Worm (Caenorhabditis elegans) whole organism, L2 larva: Measurements from ENCODE around the gene F46C3.7.

Source experiments
- C34F6.9 ChIP-seq: fragments of 150-350 bp; optimal IDR thresholded peaks from 2 replicates; lab custom pipeline; 2014; ENCODE audit warnings: missing biosample characterization, missing genetic modification characterization
- F13H6.1 ChIP-seq: sonication (generic microtip); optimal IDR thresholded peaks from 2 replicates; lab custom pipeline; 2016; ENCODE audit warnings: missing genetic modification characterization, missing compliant biosample characterization
- R02D3.7 ChIP-seq: fragments of 150-350 bp; optimal IDR thresholded peaks from 2 replicates; lab custom pipeline; 2014; ENCODE audit warnings: missing biosample characterization, missing genetic modification characterization
- Y55F3AM.14 ChIP-seq: fragments of 200-800 bp; sonication (Bioruptor generic); optimal IDR thresholded peaks from 2 replicates; lab custom pipeline; 2018; ENCODE audit warnings: mild to moderate bottlenecking, missing genetic modification characterization, missing compliant biosample characterization
- ZK546.5 ChIP-seq: sonication (generic microtip); optimal IDR thresholded peaks from 2 replicates; lab custom pipeline; 2017; ENCODE audit warnings: missing biosample characterization, missing genetic modification characterization
- alr-1 ChIP-seq: fragments of 150-350 bp; optimal IDR thresholded peaks from 2 replicates; lab custom pipeline; 2014; ENCODE audit warnings: missing biosample characterization, missing genetic modification characterization
- aly-2 ChIP-seq: fragments of 150-350 bp; optimal IDR thresholded peaks from 2 replicates; lab custom pipeline; 2014; ENCODE audit warnings: missing biosample characterization, missing genetic modification characterization
- ama-1 ChIP-seq: fragments of 150-350 bp; optimal IDR thresholded peaks from 2 replicates; lab custom pipeline; 2018; ENCODE audit warnings: inconsistent platforms
- blmp-1 ChIP-seq: sonication (generic microtip); optimal IDR thresholded peaks from 2 replicates; lab custom pipeline; 2017; ENCODE audit warnings: missing genetic modification characterization, mild to moderate bottlenecking, missing compliant biosample characterization, antibody characterized with exemption, moderate library complexity; ENCODE audit not compliant: insufficient read depth
- ceh-16 ChIP-seq: fragments of 150-350 bp; optimal IDR thresholded peaks from 2 replicates; lab custom pipeline; 2014; ENCODE audit warnings: missing biosample characterization, missing genetic modification characterization
- ceh-82 ChIP-seq: fragments of 150-350 bp; optimal IDR thresholded peaks from 2 replicates; lab custom pipeline; 2014; ENCODE audit warnings: missing biosample characterization, missing genetic modification characterization
- crh-2 ChIP-seq: sonication (generic microtip); optimal IDR thresholded peaks from 2 replicates; lab custom pipeline; 2017; ENCODE audit warnings: missing biosample characterization, missing genetic modification characterization
- dmd-4 ChIP-seq: sonication (generic microtip); optimal IDR thresholded peaks from 2 replicates; lab custom pipeline; 2017; ENCODE audit warnings: missing biosample characterization, missing genetic modification characterization
- egl-27 ChIP-seq: sonication (generic microtip); optimal IDR thresholded peaks from 3 replicates; lab custom pipeline; 2017; ENCODE audit warnings: missing biosample characterization, missing genetic modification reagents, missing genetic modification characterization
- elt-1 ChIP-seq: fragments of 150-350 bp; optimal IDR thresholded peaks from 2 replicates; lab custom pipeline; 2014; ENCODE audit warnings: missing biosample characterization, missing genetic modification characterization
- elt-3 ChIP-seq: sonication (generic microtip); optimal IDR thresholded peaks from 2 replicates; lab custom pipeline; 2017; ENCODE audit warnings: missing biosample characterization, missing genetic modification characterization
- fos-1 ChIP-seq: fragments of 150-350 bp; optimal IDR thresholded peaks from 2 replicates; lab custom pipeline; 2014; ENCODE audit warnings: missing biosample characterization, missing genetic modification characterization
- gmeb-1 ChIP-seq: fragments of 150-350 bp; optimal IDR thresholded peaks from 2 replicates; lab custom pipeline; 2014; ENCODE audit warnings: missing biosample characterization, missing genetic modification characterization
- lin-11 ChIP-seq: fragments of 150-350 bp; sonication (generic microtip); optimal IDR thresholded peaks from 2 replicates; lab custom pipeline; 2014; ENCODE audit warnings: missing biosample characterization, missing genetic modification characterization, inconsistent platforms, mixed read lengths
- lin-13 ChIP-seq: fragments of 150-350 bp; optimal IDR thresholded peaks from 2 replicates; lab custom pipeline; 2014; ENCODE audit warnings: missing biosample characterization, missing genetic modification reagents, missing genetic modification characterization
- lin-39 ChIP-seq: fragments of 150-350 bp; optimal IDR thresholded peaks from 2 replicates; lab custom pipeline; 2014; ENCODE audit warnings: missing biosample characterization, missing genetic modification reagents, missing genetic modification characterization
- lsy-2 ChIP-seq, 2 experiments: fragments of 150-350 bp in 1 of 2; sonication (generic microtip) in 1 of 2; optimal IDR thresholded peaks; 2 replicates each; lab custom pipeline; 2014 to 2017; ENCODE audit warnings: missing biosample characterization in 2 of 2, missing genetic modification characterization in 2 of 2
- mab-5 ChIP-seq: fragments of 150-350 bp; optimal IDR thresholded peaks from 2 replicates; lab custom pipeline; 2014; ENCODE audit warnings: missing biosample characterization, missing genetic modification characterization
- mbf-1 ChIP-seq: sonication (generic microtip); optimal IDR thresholded peaks from 2 replicates; lab custom pipeline; 2017; ENCODE audit warnings: missing biosample characterization, missing genetic modification characterization
- mdl-1 ChIP-seq, 2 experiments: fragments of 150-350 bp in 1 of 2; sonication (generic microtip) in 1 of 2; optimal IDR thresholded peaks; 2 replicates each; lab custom pipeline; 2017; ENCODE audit warnings: missing biosample characterization in 2 of 2, missing genetic modification characterization in 2 of 2
- nhr-10 ChIP-seq: sonication (generic microtip); optimal IDR thresholded peaks from 2 replicates; lab custom pipeline; 2017; ENCODE audit warnings: missing biosample characterization, missing genetic modification characterization
- nhr-11 ChIP-seq: fragments of 150-350 bp; optimal IDR thresholded peaks from 2 replicates; lab custom pipeline; 2014; ENCODE audit warnings: missing biosample characterization, missing genetic modification characterization
- nhr-12 ChIP-seq: fragments of 150-350 bp; optimal IDR thresholded peaks from 2 replicates; lab custom pipeline; 2014; ENCODE audit warnings: missing biosample characterization, missing genetic modification characterization
- nhr-129 ChIP-seq: fragments of 150-350 bp; optimal IDR thresholded peaks from 2 replicates; lab custom pipeline; 2014; ENCODE audit warnings: missing biosample characterization, missing genetic modification characterization
- nhr-21 ChIP-seq: fragments of 150-350 bp; optimal IDR thresholded peaks from 2 replicates; lab custom pipeline; 2014; ENCODE audit warnings: missing biosample characterization, missing genetic modification characterization
- nhr-23 ChIP-seq: fragments of 150-350 bp; optimal IDR thresholded peaks from 2 replicates; lab custom pipeline; 2014; ENCODE audit warnings: missing biosample characterization, missing genetic modification reagents, missing genetic modification characterization
- nhr-237 ChIP-seq: fragments of 150-350 bp; optimal IDR thresholded peaks from 2 replicates; lab custom pipeline; 2014; ENCODE audit warnings: missing biosample characterization, missing genetic modification characterization
- nhr-25 ChIP-seq: fragments of 150-350 bp; sonication (generic microtip); optimal IDR thresholded peaks from 3 replicates; lab custom pipeline; 2014; ENCODE audit warnings: missing biosample characterization, missing genetic modification characterization
- nhr-6 ChIP-seq: fragments of 150-350 bp; optimal IDR thresholded peaks from 2 replicates; lab custom pipeline; 2014; ENCODE audit warnings: missing biosample characterization, missing genetic modification characterization
- nhr-77 ChIP-seq: fragments of 150-350 bp; optimal IDR thresholded peaks from 2 replicates; lab custom pipeline; 2014; ENCODE audit warnings: missing biosample characterization, missing genetic modification characterization
- peb-1 ChIP-seq: fragments of 150-350 bp; optimal IDR thresholded peaks from 2 replicates; lab custom pipeline; 2014; ENCODE audit warnings: missing biosample characterization, missing genetic modification characterization
- sem-4 ChIP-seq: fragments of 150-350 bp; optimal IDR thresholded peaks from 2 replicates; lab custom pipeline; 2014; ENCODE audit warnings: missing biosample characterization, missing genetic modification reagents, missing genetic modification characterization
- skn-1 ChIP-seq: sonication (generic microtip); optimal IDR thresholded peaks from 2 replicates; lab custom pipeline; 2017; ENCODE audit warnings: missing biosample characterization, missing genetic modification characterization
- sma-3 ChIP-seq: sonication (generic microtip); optimal IDR thresholded peaks from 2 replicates; lab custom pipeline; 2016; ENCODE audit warnings: missing genetic modification reagents, missing genetic modification characterization, missing compliant biosample characterization
- sma-9 ChIP-seq, 2 experiments: fragments of 150-350 bp in 1 of 2; sonication (generic microtip) in 1 of 2; optimal IDR thresholded peaks; 2 replicates each; lab custom pipeline; 2014 to 2016; ENCODE audit warnings: missing genetic modification characterization in 2 of 2, mild to moderate bottlenecking in 1 of 2, missing biosample characterization in 1 of 2, missing compliant biosample characterization in 1 of 2, missing genetic modification reagents in 1 of 2, moderate library complexity in 1 of 2
- snpc-4 ChIP-seq: fragments of 150-350 bp; optimal IDR thresholded peaks from 2 replicates; lab custom pipeline; 2014; ENCODE audit warnings: missing biosample characterization, missing genetic modification characterization
- unc-39 ChIP-seq: fragments of 150-350 bp; optimal IDR thresholded peaks from 2 replicates; lab custom pipeline; 2014; ENCODE audit warnings: missing biosample characterization, missing genetic modification characterization
- unc-55 ChIP-seq: fragments of 150-350 bp; sonication (generic microtip); optimal IDR thresholded peaks from 3 replicates; lab custom pipeline; 2014; ENCODE audit warnings: missing biosample characterization, missing genetic modification reagents, missing genetic modification characterization
- unc-62 ChIP-seq: fragments of 150-350 bp; optimal IDR thresholded peaks from 2 replicates; lab custom pipeline; 2014; ENCODE audit warnings: missing biosample characterization, missing genetic modification reagents, missing genetic modification characterization
- zag-1 ChIP-seq: fragments of 150-350 bp; optimal IDR thresholded peaks from 2 replicates; lab custom pipeline; 2014; ENCODE audit warnings: missing biosample characterization, missing genetic modification characterization
- ztf-1 ChIP-seq: fragments of 200-800 bp; sonication (Bioruptor generic); conservative IDR thresholded peaks from 2 replicates; pipeline ENCODE4 v1.3.6; 2022; ENCODE audit warnings: missing genetic modification characterization, missing compliant biosample characterization
- ztf-11 ChIP-seq: sonication (generic microtip); optimal IDR thresholded peaks from 2 replicates; lab custom pipeline; 2017; ENCODE audit warnings: missing biosample characterization, missing genetic modification characterization
- ztf-4 ChIP-seq: fragments of 150-350 bp; optimal IDR thresholded peaks from 2 replicates; lab custom pipeline; 2014; ENCODE audit warnings: missing biosample characterization, missing genetic modification characterization

F46C3.7 gene

ce11 chrX:11466444-11467319, 26.8 kb downstream of the F46C3.7 start:
- TF ChIP-seq sma-9 (GFP tag; optimal IDR thresholded peaks at IDR 0.05; lab: Kevin White, UChicago) (peak; percentile 8), sma-9 (tag; optimal IDR thresholded peaks at IDR 0.05; lab: Kevin White, UChicago) (no peak), fos-1 (tag; lab: Kevin White, UChicago) (peak; percentile 14), F13H6.1 (peak; percentile 44), lsy-2 (tag; optimal IDR thresholded peaks at IDR 0.05; lab: Kevin White, UChicago) (no peak)

- TF ChIP-seq sma-9 (GFP tag; optimal IDR thresholded peaks at IDR 0.05; lab: Kevin White, UChicago) (peak; percentile 71), sma-9 (tag; optimal IDR thresholded peaks at IDR 0.05; lab: Kevin White, UChicago) (no peak), nhr-25 (tag; lab: Kevin White, UChicago) (no peak), dmd-4 (tag; lab: Kevin White, UChicago) (no peak), R02D3.7 (no peak), alr-1 (no peak), nhr-77 (tag; lab: Kevin White, UChicago) (no peak), F13H6.1 (peak; percentile 90), nhr-237 (tag; lab: Kevin White, UChicago) (no peak), skn-1 (tag; lab: Kevin White, UChicago) (no peak), C34F6.9 (tag; lab: Kevin White, UChicago) (peak; percentile 89), ZK546.5 (tag; lab: Kevin White, UChicago) (no peak), mab-5 (no peak), nhr-21 (tag; lab: Kevin White, UChicago) (peak; percentile 16), zag-1 (tag; lab: Kevin White, UChicago) (peak; percentile 87), crh-2 (tag; lab: Kevin White, UChicago) (peak; percentile 82), nhr-23 (no peak), nhr-11 (tag; lab: Kevin White, UChicago) (no peak), sma-3 (GFP tag; lab: Kevin White, UChicago) (no peak), ceh-82 (peak; percentile 38), Y55F3AM.14 (peak; percentile 86), elt-1 (no peak), nhr-129 (tag; lab: Kevin White, UChicago) (peak; percentile 94), lin-13 (GFP tag; lab: Kevin White, UChicago) (peak; percentile 43), nhr-10 (tag; lab: Kevin White, UChicago) (no peak), blmp-1 (tag; lab: Kevin White, UChicago) (no peak), mbf-1 (tag; lab: Kevin White, UChicago) (no peak), lin-39 (tag; lab: Kevin White, UChicago) (no peak), elt-3 (tag; lab: Kevin White, UChicago) (no peak), unc-39 (no peak), unc-62 (GFP tag; lab: Kevin White, UChicago) (no peak), fos-1 (tag; lab: Kevin White, UChicago) (peak; percentile 33), ztf-1 (no peak), egl-27 (tag; lab: Kevin White, UChicago) (peak; percentile 54), lsy-2 (tag; optimal IDR thresholded peaks at IDR 0.05; lab: Kevin White, UChicago) (peak; percentile 41 to 70), gmeb-1 (tag; lab: Kevin White, UChicago) (no peak), ztf-11 (tag; lab: Kevin White, UChicago) (no peak), aly-2 (tag; lab: Kevin White, UChicago) (no peak), nhr-6 (tag; lab: Kevin White, UChicago) (peak; percentile 69), ztf-4 (tag; lab: Kevin White, UChicago) (peak; percentile 80), snpc-4 (tag; lab: Kevin White, UChicago) (peak; percentile 16), mdl-1 (tag; optimal IDR thresholded peaks at IDR 0.05; lab: Kevin White, UChicago) (peak; percentile 41 to 88), sem-4 (tag; lab: Kevin White, UChicago) (peak; percentile 84), ama-1 (peak; percentile 26), ceh-16 (tag; lab: Kevin White, UChicago) (no peak), nhr-12 (tag; lab: Kevin White, UChicago) (no peak), lin-11 (tag; lab: Kevin White, UChicago) (peak; percentile 69), unc-55 (GFP tag; lab: Kevin White, UChicago) (peak; percentile 80), peb-1 (tag; lab: Kevin White, UChicago) (no peak)
These were observed 27.5 kb downstream of the F46C3.7 start for ce11 chrX:11467320-11467732.
